Worm (Caenorhabditis elegans) whole organism, early embryonic: ENCODE measurements around the gene C52B11.5.

Experiments
- B0310.2 ChIP-seq: sonication (generic microtip); optimal IDR thresholded peaks from 2 replicates; lab custom pipeline; 2016; ENCODE audit warnings: mild to moderate bottlenecking, missing genetic modification characterization, missing compliant biosample characterization
- ama-1 ChIP-seq: fragments of 150-350 bp; optimal IDR thresholded peaks from 2 replicates; lab custom pipeline; 2014
- ets-7 ChIP-seq: sonication (generic microtip); optimal IDR thresholded peaks from 2 replicates; lab custom pipeline; 2016; ENCODE audit warnings: missing genotype, missing genetic modification characterization, missing compliant biosample characterization
- flt-1 ChIP-seq: fragments of 200-800 bp; sonication (Bioruptor generic); IDR thresholded peaks from 2 replicates; pipeline ENCODE4 v1.3.6; 2022; ENCODE audit warnings: missing genetic modification characterization, missing compliant biosample characterization
- pes-1 ChIP-seq: fragments of 200-800 bp; sonication (Bioruptor generic); IDR thresholded peaks from 2 replicates; pipeline ENCODE4 v1.3.6; 2022; ENCODE audit warnings: missing genetic modification reagents, missing genetic modification characterization, missing compliant biosample characterization
- tbx-11 ChIP-seq: fragments of 200-800 bp; sonication (Bioruptor generic); IDR thresholded peaks from 2 replicates; pipeline ENCODE4 v1.3.6; 2022; ENCODE audit warnings: missing genetic modification characterization, missing compliant biosample characterization

ce11 chrX:1299849-1300248, 27.3 kb downstream of the C52B11.5 start, which contains the start of gene inso-1:
- TF ChIP-seq ama-1 (lab: Kevin White, UChicago) = no peak
- TF ChIP-seq B0310.2 (tag; lab: Kevin White, UChicago) = no peak
- TF ChIP-seq pes-1 (GFP tag; lab: Robert Waterston, UW) = no peak
- no peak for TF ChIP-seq flt-1 (GFP tag; lab: Robert Waterston, UW)
- TF ChIP-seq tbx-11 (GFP tag; lab: Robert Waterston, UW) = no peak
- TF ChIP-seq ets-7 (tag; lab: Kevin White, UChicago) = no peak
